Worm (Caenorhabditis elegans) whole organism, mixed stage, embryonic: ENCODE measurements around the gene R02F2.10.

Experiments
- bed-3 ChIP-seq: fragments of 200-800 bp; sonication (Bioruptor generic); optimal IDR thresholded peaks from 3 replicates; lab custom pipeline; 2018; ENCODE audit warnings: mild to moderate bottlenecking, missing genetic modification characterization, moderate library complexity, missing compliant biosample characterization
- blmp-1 ChIP-seq: fragments of 150-350 bp; optimal IDR thresholded peaks from 2 replicates; lab custom pipeline; 2014; ENCODE audit warnings: missing biosample characterization, missing genetic modification characterization
- ceh-39 ChIP-seq: fragments of 150-350 bp; optimal IDR thresholded peaks from 2 replicates; lab custom pipeline; 2014; ENCODE audit warnings: missing biosample characterization, missing genetic modification characterization
- lin-13 ChIP-seq: fragments of 150-350 bp; optimal IDR thresholded peaks from 2 replicates; lab custom pipeline; 2014; ENCODE audit warnings: missing biosample characterization, missing genetic modification characterization
- lsy-2 ChIP-seq: fragments of 150-350 bp; optimal IDR thresholded peaks from 2 replicates; lab custom pipeline; 2014; ENCODE audit warnings: missing biosample characterization, missing genetic modification characterization
- mep-1 ChIP-seq: fragments of 150-350 bp; optimal IDR thresholded peaks from 2 replicates; lab custom pipeline; 2017; ENCODE audit warnings: missing biosample characterization, missing genetic modification reagents, missing genetic modification characterization, inconsistent platforms
- nhr-12 ChIP-seq: fragments of 150-350 bp; optimal IDR thresholded peaks from 2 replicates; lab custom pipeline; 2014; ENCODE audit warnings: missing biosample characterization, missing genetic modification characterization
- nhr-237 ChIP-seq: fragments of 150-350 bp; optimal IDR thresholded peaks from 2 replicates; lab custom pipeline; 2014; ENCODE audit warnings: missing biosample characterization, missing genetic modification characterization
- sem-2 ChIP-seq: fragments of 200-800 bp; sonication (Bioruptor generic); optimal IDR thresholded peaks from 2 replicates; lab custom pipeline; 2018; ENCODE audit warnings: mild to moderate bottlenecking, missing genetic modification characterization, missing compliant biosample characterization
- snpc-4 ChIP-seq: fragments of 150-350 bp; optimal IDR thresholded peaks from 2 replicates; lab custom pipeline; 2014; ENCODE audit warnings: missing biosample characterization, missing genetic modification characterization
- unc-39 ChIP-seq: fragments of 150-350 bp; optimal IDR thresholded peaks from 2 replicates; lab custom pipeline; 2014; ENCODE audit warnings: missing biosample characterization, missing genetic modification characterization
- unc-62 ChIP-seq: fragments of 150-350 bp; optimal IDR thresholded peaks from 2 replicates; lab custom pipeline; 2014; ENCODE audit warnings: missing biosample characterization, missing genetic modification reagents, missing genetic modification characterization
- ztf-11 ChIP-seq: fragments of 150-350 bp; optimal IDR thresholded peaks from 2 replicates; lab custom pipeline; 2014; ENCODE audit warnings: missing biosample characterization, missing genetic modification characterization

ce11 chrIII:5474176-5474575 is 3.9 kb upstream of the R02F2.10 start, which contains the start of gene lon-1:
- TF ChIP-seq unc-39 (tag; lab: Kevin White, UChicago), result no peak
- no peak for TF ChIP-seq snpc-4 (tag; lab: Kevin White, UChicago)
- no peak for TF ChIP-seq ztf-11 (tag; lab: Kevin White, UChicago)
- TF ChIP-seq blmp-1 (tag; lab: Kevin White, UChicago), result no peak
- TF ChIP-seq unc-62 (GFP tag; lab: Kevin White, UChicago), result no peak
- TF ChIP-seq mep-1 (tag; lab: Kevin White, UChicago), result no peak
- no peak for TF ChIP-seq lin-13 (tag; lab: Kevin White, UChicago)
- no peak for TF ChIP-seq bed-3
- TF ChIP-seq sem-2 (GFP tag; lab: Kevin White, UChicago), result no peak
- no peak for TF ChIP-seq ceh-39 (tag; lab: Kevin White, UChicago)
- no peak for TF ChIP-seq nhr-237 (tag; lab: Kevin White, UChicago)
- no peak for TF ChIP-seq lsy-2 (tag; lab: Kevin White, UChicago)
- no peak for TF ChIP-seq nhr-12 (tag; lab: Kevin White, UChicago)
